Worm (Caenorhabditis elegans): ENCODE measurements around the gene W08F4.3.
"Not testable (repeated sequence)": the region's sequence is repeated elsewhere in the genome, so short reads cannot be mapped to it uniquely, and the experiment has no call there.

- TF ChIP-seq ceh-82, nhr-129, F13H6.1, ztf-11, skn-1 (tag; optimal IDR thresholded peaks at IDR 0.05): not testable (repeated sequence)
These were observed 32.0 kb downstream of the W08F4.3 start, which contains the start of gene clec-118 for ce11 chrII:612361-612760.
